Worm (Caenorhabditis elegans) whole organism, L4 larva: ENCODE results near the gene srb-19.
"Not testable (repeated sequence)": the region's sequence is repeated elsewhere in the genome, so short reads cannot be mapped to it uniquely, and the experiment has no call there.

Experiments used
- D1046.2 ChIP-seq: fragments of 200-800 bp; sonication (Bioruptor generic); IDR thresholded peaks from 2 replicates; pipeline ENCODE4 v1.3.6; 2022; ENCODE audit warnings: missing genetic modification characterization, missing compliant biosample characterization
- F10B5.3 ChIP-seq: sonication (generic microtip); optimal IDR thresholded peaks from 2 replicates; lab custom pipeline; 2016; ENCODE audit warnings: mild to moderate bottlenecking, missing genetic modification characterization, missing compliant biosample characterization
- F26F4.8 ChIP-seq: fragments of 200-800 bp; sonication (Bioruptor generic); conservative IDR thresholded peaks from 2 replicates; pipeline ENCODE4 v1.3.6; 2022; ENCODE audit warnings: missing genetic modification characterization, missing compliant biosample characterization
- F44E2.7 ChIP-seq: fragments of 200-800 bp; sonication (Bioruptor generic); IDR thresholded peaks from 2 replicates; pipeline ENCODE4 v2.1.2; 2022; ENCODE audit warnings: missing genetic modification characterization, missing compliant biosample characterization
- R02D3.7 ChIP-seq: fragments of 150-350 bp; sonication (generic microtip); optimal IDR thresholded peaks from 3 replicates; lab custom pipeline; 2014; ENCODE audit warnings: missing biosample characterization, missing genetic modification characterization
- Y105C5A.15 ChIP-seq: fragments of 200-800 bp; sonication (Bioruptor generic); IDR thresholded peaks from 2 replicates; pipeline ENCODE4 v1.3.6; 2022; ENCODE audit warnings: missing genetic modification characterization, missing compliant biosample characterization
- Y48G9A.11 ChIP-seq: fragments of 200-800 bp; sonication (Bioruptor generic); IDR thresholded peaks from 2 replicates; pipeline ENCODE4 v1.3.6; 2022; ENCODE audit warnings: missing genetic modification reagents, missing genetic modification characterization, missing compliant biosample characterization
- Y75B8A.6 ChIP-seq: fragments of 200-800 bp; sonication (Bioruptor generic); IDR thresholded peaks from 2 replicates; pipeline ENCODE4 v1.3.6; 2022; ENCODE audit warnings: missing genetic modification reagents, missing genetic modification characterization, missing compliant biosample characterization
- ZK337.2 ChIP-seq: fragments of 200-800 bp; sonication (Bioruptor generic); IDR thresholded peaks from 2 replicates; pipeline ENCODE4 v1.3.6; 2022; ENCODE audit warnings: missing genetic modification reagents, missing genetic modification characterization, missing compliant biosample characterization
- aha-1 ChIP-seq: fragments of 150-350 bp; peaks from one replicate; lab custom pipeline; 2014; ENCODE audit warnings: missing biosample characterization, missing genetic modification characterization
- arid-1 ChIP-seq: fragments of 200-800 bp; sonication (Bioruptor generic); conservative IDR thresholded peaks from 2 replicates; pipeline ENCODE4 v1.3.6; 2022; ENCODE audit warnings: missing genetic modification reagents, missing genetic modification characterization, missing compliant biosample characterization
- ceh-20 ChIP-seq: fragments of 200-800 bp; sonication (Bioruptor generic); IDR thresholded peaks from 2 replicates; pipeline ENCODE4 v1.3.6; 2022; ENCODE audit warnings: missing genetic modification reagents, missing genetic modification characterization, missing compliant biosample characterization
- ceh-44 ChIP-seq: fragments of 200-800 bp; sonication (Bioruptor generic); IDR thresholded peaks from 2 replicates; pipeline ENCODE4 v1.3.6; 2022; ENCODE audit warnings: missing genetic modification reagents, missing genetic modification characterization, missing compliant biosample characterization
- daf-16 ChIP-seq, 3 experiments: sonication (generic microtip); optimal IDR thresholded peaks; 2 replicates each; lab custom pipeline; 2016 to 2017; ENCODE audit warnings: missing genetic modification characterization in 3 of 3, missing genetic modification reagents in 3 of 3, mild to moderate bottlenecking in 2 of 3, missing compliant biosample characterization in 2 of 3, missing biosample characterization in 1 of 3, moderate library complexity in 1 of 3
- dmd-8 ChIP-seq: fragments of 200-800 bp; sonication (Bioruptor generic); IDR thresholded peaks from 2 replicates; pipeline ENCODE4 v1.3.6; 2022; ENCODE audit warnings: missing genetic modification characterization, missing compliant biosample characterization
- dmd-9 ChIP-seq: fragments of 200-800 bp; sonication (Bioruptor generic); IDR thresholded peaks from 2 replicates; pipeline ENCODE4 v1.3.6; 2022; ENCODE audit warnings: missing genetic modification reagents, missing genetic modification characterization, missing compliant biosample characterization
- egl-27 ChIP-seq: sonication (generic microtip); optimal IDR thresholded peaks from 3 replicates; lab custom pipeline; 2017; ENCODE audit warnings: missing biosample characterization, missing genetic modification reagents, missing genetic modification characterization
- egl-43 ChIP-seq: fragments of 200-800 bp; sonication (Bioruptor generic); IDR thresholded peaks from 2 replicates; pipeline ENCODE4 v1.3.6; 2022; ENCODE audit warnings: missing genetic modification reagents, missing genetic modification characterization, missing compliant biosample characterization
- fkh-10 ChIP-seq: fragments of 150-350 bp; optimal IDR thresholded peaks from 2 replicates; lab custom pipeline; 2014; ENCODE audit warnings: missing biosample characterization, missing genetic modification reagents, missing genetic modification characterization
- hif-1 ChIP-seq, 2 experiments: sonication (generic microtip); optimal IDR thresholded peaks; 2 replicates each; lab custom pipeline; 2016 to 2017; ENCODE audit warnings: missing compliant biosample characterization in 2 of 2, missing genetic modification characterization in 2 of 2, missing genetic modification reagents in 2 of 2, missing genotype in 2 of 2, mild to moderate bottlenecking in 1 of 2
- lim-7 ChIP-seq: fragments of 200-800 bp; sonication (Bioruptor generic); IDR thresholded peaks from 2 replicates; pipeline ENCODE4 v1.3.6; 2022; ENCODE audit warnings: missing genetic modification characterization, missing compliant biosample characterization
- lin-1 ChIP-seq: fragments of 200-800 bp; sonication (Bioruptor generic); IDR thresholded peaks from 2 replicates; pipeline ENCODE4 v1.3.6; 2022; ENCODE audit warnings: missing genetic modification reagents, missing genetic modification characterization, missing compliant biosample characterization
- lin-13 ChIP-seq: fragments of 150-350 bp; optimal IDR thresholded peaks from 2 replicates; lab custom pipeline; 2014; ENCODE audit warnings: missing biosample characterization, missing genetic modification reagents, missing genetic modification characterization
- lir-3 ChIP-seq: sonication (generic microtip); optimal IDR thresholded peaks from 2 replicates; lab custom pipeline; 2016; ENCODE audit warnings: mild to moderate bottlenecking, missing genetic modification characterization, missing compliant biosample characterization
- madf-5 ChIP-seq, 2 experiments: fragments of 200-800 bp; sonication (Bioruptor generic); IDR thresholded peaks; 2 replicates each; pipeline ENCODE4 v1.3.6; 2022; ENCODE audit warnings: missing compliant biosample characterization in 2 of 2, missing genetic modification characterization in 2 of 2
- madf-9 ChIP-seq: fragments of 200-800 bp; sonication (Bioruptor generic); conservative IDR thresholded peaks from 2 replicates; pipeline ENCODE4 v1.3.6; 2022; ENCODE audit warnings: missing genetic modification reagents, missing genetic modification characterization, missing compliant biosample characterization
- mdt-29 ChIP-seq: fragments of 200-800 bp; sonication (Bioruptor generic); IDR thresholded peaks from 2 replicates; pipeline ENCODE4 v1.3.6; 2022; ENCODE audit warnings: missing genetic modification reagents, missing genetic modification characterization, missing compliant biosample characterization
- mxl-2 ChIP-seq: fragments of 200-800 bp; sonication (Bioruptor generic); conservative IDR thresholded peaks from 2 replicates; pipeline ENCODE4 v1.3.6; 2022; ENCODE audit warnings: missing genetic modification reagents, missing genetic modification characterization, missing compliant biosample characterization
- nhr-102 ChIP-seq: sonication (generic microtip); optimal IDR thresholded peaks from 2 replicates; lab custom pipeline; 2016; ENCODE audit warnings: mild to moderate bottlenecking, missing genetic modification characterization, moderate library complexity, missing compliant biosample characterization
- nhr-111 ChIP-seq: fragments of 200-800 bp; sonication (Bioruptor generic); optimal IDR thresholded peaks from 2 replicates; lab custom pipeline; 2018; ENCODE audit warnings: mild to moderate bottlenecking, missing genetic modification characterization, missing compliant biosample characterization
- nhr-28 ChIP-seq: fragments of 150-350 bp; optimal IDR thresholded peaks from 2 replicates; lab custom pipeline; 2014; ENCODE audit warnings: missing biosample characterization, missing genetic modification characterization
- nhr-41 ChIP-seq: fragments of 200-800 bp; sonication (Bioruptor generic); IDR thresholded peaks from 2 replicates; pipeline ENCODE4 v1.3.6; 2022; ENCODE audit warnings: missing genetic modification reagents, missing genetic modification characterization, missing compliant biosample characterization
- nhr-42 ChIP-seq: fragments of 200-800 bp; sonication (Bioruptor generic); IDR thresholded peaks from 2 replicates; pipeline ENCODE4 v1.3.6; 2022; ENCODE audit warnings: missing genetic modification characterization, missing compliant biosample characterization
- nhr-48 ChIP-seq: sonication (generic microtip); optimal IDR thresholded peaks from 2 replicates; lab custom pipeline; 2016; ENCODE audit warnings: mild to moderate bottlenecking, missing genetic modification characterization, missing compliant biosample characterization
- pha-4 ChIP-seq, 2 experiments: fragments of 150-350 bp in 1 of 2; fragments of 200-800 bp in 1 of 2; sonication (Bioruptor generic) in 1 of 2; IDR thresholded peaks in 1 of 2; optimal IDR thresholded peaks in 1 of 2; 2 replicates each; pipeline versions ENCODE4 v1.3.6 to Lab custom; 2014 to 2022; ENCODE audit warnings: missing genetic modification characterization in 2 of 2, missing genetic modification reagents in 2 of 2, missing biosample characterization in 1 of 2, missing compliant biosample characterization in 1 of 2
- php-3 ChIP-seq: fragments of 200-800 bp; sonication (Bioruptor generic); IDR thresholded peaks from 2 replicates; pipeline ENCODE4 v1.3.6; 2022; ENCODE audit warnings: missing genetic modification reagents, missing genetic modification characterization, missing compliant biosample characterization
- rbr-2 ChIP-seq: sonication (generic microtip); optimal IDR thresholded peaks from 2 replicates; lab custom pipeline; 2016; ENCODE audit warnings: missing genotype, missing genetic modification characterization, missing compliant biosample characterization
- saeg-2 ChIP-seq: fragments of 200-800 bp; sonication (Bioruptor generic); IDR thresholded peaks from 2 replicates; pipeline ENCODE4 v1.3.6; 2022; ENCODE audit warnings: missing genetic modification reagents, missing genetic modification characterization, missing compliant biosample characterization
- snpc-1.2 ChIP-seq: fragments of 200-800 bp; sonication (Bioruptor generic); IDR thresholded peaks from 2 replicates; pipeline ENCODE4 v1.3.6; 2022; ENCODE audit warnings: missing genetic modification reagents, missing genetic modification characterization, missing compliant biosample characterization
- tag-97 ChIP-seq: fragments of 200-800 bp; sonication (Bioruptor generic); IDR thresholded peaks from 2 replicates; pipeline ENCODE4 v1.3.6; 2022; ENCODE audit warnings: missing genetic modification characterization, missing compliant biosample characterization
- tra-1 ChIP-seq: fragments of 200-800 bp; sonication (Bioruptor generic); IDR thresholded peaks from 2 replicates; pipeline ENCODE4 v1.3.6; 2022; ENCODE audit warnings: missing genetic modification reagents, missing genetic modification characterization, missing compliant biosample characterization
- unc-62 ChIP-seq, 3 experiments: fragments of 150-350 bp in 1 of 3; sonication (generic microtip); optimal IDR thresholded peaks in 2 of 3; peaks in 1 of 3; 1 replicate in 1 of 3; 2 replicates in 2 of 3; lab custom pipeline; 2014 to 2017; ENCODE audit warnings: missing biosample characterization in 3 of 3, missing genetic modification characterization in 3 of 3, missing genetic modification reagents in 3 of 3, missing genotype in 1 of 3
- vab-7 ChIP-seq: fragments of 200-800 bp; sonication (Bioruptor generic); IDR thresholded peaks from 2 replicates; pipeline ENCODE4 v1.3.6; 2022; ENCODE audit warnings: missing genetic modification reagents, missing genetic modification characterization, missing compliant biosample characterization
- ztf-11 ChIP-seq: fragments of 150-350 bp; optimal IDR thresholded peaks from 2 replicates; lab custom pipeline; 2014; ENCODE audit warnings: missing biosample characterization, missing genetic modification characterization

srb-19 gene

ce11 chrV:7553873-7554362 lies 33.9 kb upstream of the srb-19 start, which contains the start of gene ttr-10:
TSS of gene ttr-10 (minus strand) at chrV:7553923.
- no peak for TF ChIP-seq php-3 (GFP tag; lab: Robert Waterston, UW)
- TF ChIP-seq unc-62 (GFP tag; optimal IDR thresholded peaks at IDR 0.05 in 1 of 2; lab: Kevin White, UChicago), result peak in 1 of 2 experiments; percentile 95
- TF ChIP-seq unc-62 (tag; optimal IDR thresholded peaks at IDR 0.05; lab: Kevin White, UChicago), result no peak
- peak; percentile 1 for TF ChIP-seq aha-1 (tag; lab: Kevin White, UChicago)

ce11 chrV:7551821-7552220 lies 31.8 kb upstream of the srb-19 start, which contains the start of gene F19F10.3:
TSS of gene F19F10.3 (plus strand) at chrV:7552121.
- TF ChIP-seq F10B5.3 (tag; lab: Kevin White, UChicago) (no peak), hif-1 (tag; optimal IDR thresholded peaks at IDR 0.05; lab: Kevin White, UChicago) (no peak), rbr-2 (tag; lab: Kevin White, UChicago) (no peak), vab-7 (GFP tag; lab: Robert Waterston, UW) (no peak), nhr-102 (tag; lab: Kevin White, UChicago) (no peak), fkh-10 (GFP tag; lab: Kevin White, UChicago) (no peak), saeg-2 (GFP tag; lab: Robert Waterston, UW) (no peak), egl-27 (tag; lab: Kevin White, UChicago) (no peak), nhr-111 (GFP tag; lab: Kevin White, UChicago) (no peak), ztf-11 (tag; lab: Kevin White, UChicago) (no peak), nhr-48 (tag; lab: Kevin White, UChicago) (no peak), nhr-28 (no peak), tag-97 (GFP tag; lab: Robert Waterston, UW) (no peak), lin-1 (GFP tag; lab: Robert Waterston, UW) (no peak), lin-13 (no peak), R02D3.7 (tag; lab: Kevin White, UChicago) (no peak), egl-43 (GFP tag; lab: Robert Waterston, UW) (no peak), daf-16 (GFP tag; optimal IDR thresholded peaks at IDR 0.05; lab: Kevin White, UChicago) (no peak), daf-16 (tag; optimal IDR thresholded peaks at IDR 0.05; lab: Kevin White, UChicago) (no peak), Y105C5A.15 (GFP tag; lab: Robert Waterston, UW) (no peak)

- peak; percentile 91 for TF ChIP-seq snpc-1.2 (GFP tag; lab: Robert Waterston, UW)
- TF ChIP-seq nhr-41 (GFP tag; lab: Robert Waterston, UW), result peak; percentile 73; the same call in 1 of the 2 replicates
- peak; percentile 90 for TF ChIP-seq lim-7
- peak; percentile 78; the same call in 1 of the 2 replicates for TF ChIP-seq Y48G9A.11
- peak; percentile 81; the same call in 1 of the 2 replicates for TF ChIP-seq D1046.2 (GFP tag; lab: Robert Waterston, UW)
- TF ChIP-seq F44E2.7 (GFP tag; lab: Robert Waterston, UW), result peak; percentile 79
- TF ChIP-seq tra-1 (GFP tag; lab: Robert Waterston, UW), result peak; percentile 66; the same call in 1 of the 2 replicates
- TF ChIP-seq dmd-8 (GFP tag; lab: Robert Waterston, UW), result peak; percentile 95
- TF ChIP-seq ZK337.2 (GFP tag; lab: Robert Waterston, UW), result peak; percentile 73
- 0 out of 2 replicates have a peak, but pooled peaks have one; percentile 39 for TF ChIP-seq php-3 (GFP tag; lab: Robert Waterston, UW)
- peak; percentile 85 for TF ChIP-seq vab-7 (GFP tag; lab: Robert Waterston, UW)
- TF ChIP-seq arid-1, result peak; percentile 85
- TF ChIP-seq Y75B8A.6 (GFP tag; lab: Robert Waterston, UW), result 0 out of 2 replicates have a peak, but pooled peaks have one; percentile 10
- TF ChIP-seq madf-5 (GFP tag; IDR thresholded peaks at IDR 0.05; lab: Robert Waterston, UW), result peak in 1 of 2 experiments; percentile 76; a peak in 1 of 4 replicates
- TF ChIP-seq pha-4 (GFP tag; IDR thresholded peaks at IDR 0.05; lab: Robert Waterston, UW), result peak; percentile 78
- TF ChIP-seq pha-4 (tag; optimal IDR thresholded peaks at IDR 0.05; lab: Kevin White, UChicago), result not testable (repeated sequence)
- TF ChIP-seq lin-1 (GFP tag; lab: Robert Waterston, UW), result peak; percentile 85
- peak; percentile 87 for TF ChIP-seq Y105C5A.15 (GFP tag; lab: Robert Waterston, UW)
- 0 out of 2 replicates have a peak, but pooled peaks have one; percentile 18 for TF ChIP-seq mxl-2 (GFP tag; lab: Robert Waterston, UW)
- TF ChIP-seq ceh-20 (GFP tag; lab: Robert Waterston, UW), result 0 out of 2 replicates have a peak, but pooled peaks have one; percentile 59
- peak; percentile 0 for TF ChIP-seq lir-3
- TF ChIP-seq ceh-44 (GFP tag; lab: Robert Waterston, UW), result peak; percentile 86
- peak; percentile 95 for TF ChIP-seq F26F4.8 (GFP tag; lab: Robert Waterston, UW)
- peak; percentile 71; the same call in 1 of the 2 replicates for TF ChIP-seq mdt-29
- TF ChIP-seq nhr-42 (GFP tag; lab: Robert Waterston, UW), result peak; percentile 62; the same call in 1 of the 2 replicates
- TF ChIP-seq dmd-9 (GFP tag; lab: Robert Waterston, UW), result peak; percentile 76
- peak; percentile 74 for TF ChIP-seq madf-9 (GFP tag; lab: Robert Waterston, UW)
Observed at ce11 chrV:7548499-7548898, 28.5 kb upstream of the srb-19 start.
